Fruit fly (Drosophila melanogaster): Measurements from ENCODE around the gene Sox21a.

Gene Sox21a

DNA sequence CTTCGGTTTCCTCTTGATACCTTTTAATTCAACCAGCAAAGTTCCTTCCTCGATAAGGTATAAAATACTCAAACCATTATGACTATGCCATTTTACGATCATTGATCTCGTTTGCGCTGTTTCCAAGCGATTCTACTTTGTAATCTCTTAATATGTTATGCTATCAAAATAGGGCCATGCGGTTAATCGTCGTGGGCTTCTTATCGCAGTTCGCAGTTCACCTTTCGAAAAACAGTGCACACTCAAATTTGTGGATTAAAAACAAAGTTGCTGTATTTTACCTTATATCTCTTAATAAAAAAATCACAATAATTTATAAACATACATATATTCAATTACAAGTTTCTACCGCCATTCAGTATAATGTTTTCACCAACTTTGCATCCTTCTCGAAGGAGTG, 7.9 kb downstream of the Sox21a start:
- no peak for TF ChIP-seq CG12768 (GFP tag; optimal IDR thresholded peaks at IDR 0.05)
- TF ChIP-seq CG33017 (tag; optimal IDR thresholded peaks at IDR 0.05): no peak
- no peak for TF ChIP-seq bab1 (GFP tag; optimal IDR thresholded peaks at IDR 0.05)
- TF ChIP-seq cic (GFP tag; optimal IDR thresholded peaks at IDR 0.05): no peak
- no peak for TF ChIP-seq Mnt (GFP tag; optimal IDR thresholded peaks at IDR 0.05)
- TF ChIP-seq tj (GFP tag; optimal IDR thresholded peaks at IDR 0.05): no peak
- TF ChIP-seq toe (GFP tag; optimal IDR thresholded peaks at IDR 0.05): no peak
- TF ChIP-seq CG11617 (GFP tag; optimal IDR thresholded peaks at IDR 0.05): no peak
- TF ChIP-seq ovo (GFP tag; optimal IDR thresholded peaks at IDR 0.05): no peak
- no peak for TF ChIP-seq CG5204 (GFP tag; optimal IDR thresholded peaks at IDR 0.05)
- no peak for TF ChIP-seq pad (GFP tag; optimal IDR thresholded peaks at IDR 0.05)

DNA sequence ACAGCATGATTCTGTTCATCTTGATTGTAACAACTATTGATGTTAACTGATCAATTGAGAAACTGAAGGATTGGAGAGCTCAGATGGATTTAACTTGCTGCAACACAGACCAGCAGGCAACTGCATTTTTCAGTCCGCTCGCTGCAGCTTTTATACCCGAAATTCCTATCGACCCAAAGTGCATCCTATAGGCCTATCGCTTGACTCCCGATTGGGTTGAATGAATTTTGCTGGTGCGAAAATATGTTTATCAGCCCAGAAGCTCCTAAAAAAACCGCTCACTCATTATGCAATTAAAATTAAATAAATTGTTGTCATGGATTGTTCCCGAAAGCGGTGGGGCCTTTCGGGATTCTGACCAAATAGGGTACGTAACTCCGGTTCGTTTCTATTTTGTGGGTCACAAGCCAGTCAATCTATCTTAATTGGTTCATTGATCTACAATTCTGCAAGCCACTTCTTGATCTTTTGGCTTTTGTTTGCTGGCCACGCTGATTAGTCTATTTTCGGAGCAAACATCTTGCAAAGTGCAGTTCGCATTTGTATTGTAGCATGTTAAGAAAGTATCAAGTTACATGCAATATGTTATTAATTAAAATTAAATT, 9.9 kb downstream of the Sox21a start, which contains the start of gene Fbp1:
Gene Fbp1 (minus strand): TSS at position 113 of the 605 bp plus-strand sequence.
- TF ChIP-seq pad (GFP tag; optimal IDR thresholded peaks at IDR 0.05) (no peak), CG1620 (GFP tag; optimal IDR thresholded peaks at IDR 0.05) (no peak)

DNA sequence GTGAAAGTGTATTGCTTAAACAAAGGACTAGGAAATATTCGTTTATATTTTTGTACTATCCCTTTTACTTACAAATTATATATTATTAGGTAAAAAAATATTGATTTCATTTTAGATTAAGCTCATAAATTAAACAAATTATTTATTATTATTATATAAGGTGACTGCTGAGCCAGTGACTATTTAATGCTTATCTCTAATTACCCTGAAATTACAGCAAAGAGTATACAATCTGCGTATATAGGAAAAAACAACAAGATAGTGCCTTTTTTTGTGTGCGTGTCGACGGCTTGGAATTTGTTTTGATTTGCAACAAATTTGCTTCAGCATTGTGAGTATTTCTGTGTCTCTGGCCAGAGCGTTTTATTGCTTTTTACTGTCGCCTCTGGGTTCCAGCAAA, 18.4 kb downstream of the Sox21a start:
- TF ChIP-seq Mnt (GFP tag; optimal IDR thresholded peaks at IDR 0.05) (no peak), toe (GFP tag; optimal IDR thresholded peaks at IDR 0.05) (no peak), bab1 (GFP tag; optimal IDR thresholded peaks at IDR 0.05) (no peak), Clk (GFP tag; optimal IDR thresholded peaks at IDR 0.05) (no peak), Crg-1 (GFP tag; optimal IDR thresholded peaks at IDR 0.05) (no peak), ovo (GFP tag; optimal IDR thresholded peaks at IDR 0.05) (no peak), kay (GFP tag; ENCODE audit: borderline replicate concordance) (no peak), CG33017 (tag; optimal IDR thresholded peaks at IDR 0.05) (no peak), CG12768 (GFP tag; optimal IDR thresholded peaks at IDR 0.05) (no peak), CG14711 (tag; optimal IDR thresholded peaks at IDR 0.05) (no peak), Hr96 (GFP tag; optimal IDR thresholded peaks at IDR 0.05) (no peak), CG7045 (GFP tag; optimal IDR thresholded peaks at IDR 0.05) (no peak), cic (GFP tag; optimal IDR thresholded peaks at IDR 0.05) (no peak), CG5204 (GFP tag; optimal IDR thresholded peaks at IDR 0.05) (no peak)

DNA sequence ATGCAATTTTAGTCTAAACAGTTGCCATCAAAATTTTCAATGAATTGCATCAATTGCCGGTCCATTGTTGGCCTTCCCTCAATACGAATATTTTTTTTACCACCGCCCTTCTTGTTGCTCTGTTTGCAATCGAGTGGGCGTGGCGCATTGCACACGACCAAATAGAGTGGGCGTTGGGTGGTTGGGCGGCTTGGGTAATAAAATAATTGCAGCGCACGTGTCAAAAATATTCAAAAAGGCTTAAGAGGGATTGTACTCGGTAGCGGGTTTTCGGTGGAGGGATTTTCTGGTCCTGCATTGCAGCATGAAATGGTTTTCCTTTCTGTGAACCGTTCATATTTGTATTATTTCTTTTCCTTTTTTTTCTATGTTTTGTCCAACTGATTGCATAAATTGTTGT, 18.9 kb downstream of the Sox21a start:
- no peak for TF ChIP-seq Mnt (GFP tag; optimal IDR thresholded peaks at IDR 0.05)
- TF ChIP-seq kay (GFP tag; ENCODE audit: borderline replicate concordance): no peak
- no peak for TF ChIP-seq CG7101 (tag; optimal IDR thresholded peaks at IDR 0.05)
- no peak for TF ChIP-seq CG1620 (GFP tag; optimal IDR thresholded peaks at IDR 0.05)
- no peak for TF ChIP-seq CG7045 (GFP tag; optimal IDR thresholded peaks at IDR 0.05)
- TF ChIP-seq CG14711 (tag; optimal IDR thresholded peaks at IDR 0.05): no peak
- TF ChIP-seq CG33017 (tag; optimal IDR thresholded peaks at IDR 0.05): no peak
- no peak for TF ChIP-seq toe (GFP tag; optimal IDR thresholded peaks at IDR 0.05)
- TF ChIP-seq bab1 (GFP tag; optimal IDR thresholded peaks at IDR 0.05): no peak
- no peak for TF ChIP-seq tj (GFP tag; optimal IDR thresholded peaks at IDR 0.05)
- TF ChIP-seq Clk (GFP tag; optimal IDR thresholded peaks at IDR 0.05): no peak
- TF ChIP-seq pad (GFP tag; optimal IDR thresholded peaks at IDR 0.05): no peak
- no peak for TF ChIP-seq CG12768 (GFP tag; optimal IDR thresholded peaks at IDR 0.05)
- no peak for TF ChIP-seq ovo (GFP tag; optimal IDR thresholded peaks at IDR 0.05)
- no peak for TF ChIP-seq CG11617 (GFP tag; optimal IDR thresholded peaks at IDR 0.05)
- TF ChIP-seq cic (GFP tag; optimal IDR thresholded peaks at IDR 0.05): no peak
- TF ChIP-seq Hr96 (GFP tag; optimal IDR thresholded peaks at IDR 0.05): no peak
- no peak for TF ChIP-seq CG5204 (GFP tag; optimal IDR thresholded peaks at IDR 0.05)
- no peak for TF ChIP-seq cnc (optimal IDR thresholded peaks at IDR 0.05)
- no peak for TF ChIP-seq Crg-1 (GFP tag; optimal IDR thresholded peaks at IDR 0.05)

DNA sequence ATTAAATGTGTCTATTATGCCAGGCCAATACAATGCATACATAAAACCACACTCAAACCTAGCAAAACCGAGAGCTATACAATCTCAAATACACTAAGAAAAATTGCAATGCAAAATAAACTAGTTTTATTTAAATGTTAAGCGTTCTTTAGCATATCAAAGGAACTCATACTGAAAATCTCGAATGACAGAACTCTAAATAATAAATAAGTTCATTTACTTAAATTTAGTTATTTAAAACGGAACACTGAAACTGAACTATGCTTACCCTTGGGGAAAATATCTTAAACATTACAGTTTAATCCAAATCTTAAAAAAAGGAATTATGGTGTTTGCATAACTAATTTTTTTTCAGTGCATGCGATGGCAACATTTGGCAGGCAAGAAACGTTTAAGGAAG, 21.7 kb downstream of the Sox21a start:
- no peak for TF ChIP-seq CG7101 (tag; optimal IDR thresholded peaks at IDR 0.05)
- TF ChIP-seq Crg-1 (GFP tag; optimal IDR thresholded peaks at IDR 0.05): no peak
- TF ChIP-seq CG5204 (GFP tag; optimal IDR thresholded peaks at IDR 0.05): no peak
- TF ChIP-seq CG7045 (GFP tag; optimal IDR thresholded peaks at IDR 0.05): no peak
- no peak for TF ChIP-seq Hr96 (GFP tag; optimal IDR thresholded peaks at IDR 0.05)
- no peak for TF ChIP-seq pad (GFP tag; optimal IDR thresholded peaks at IDR 0.05)
- TF ChIP-seq CG12768 (GFP tag; optimal IDR thresholded peaks at IDR 0.05): no peak
- no peak for TF ChIP-seq Mnt (GFP tag; optimal IDR thresholded peaks at IDR 0.05)
- no peak for TF ChIP-seq Clk (GFP tag; optimal IDR thresholded peaks at IDR 0.05)
- TF ChIP-seq CG14711 (tag; optimal IDR thresholded peaks at IDR 0.05): no peak
- TF ChIP-seq CG1620 (GFP tag; optimal IDR thresholded peaks at IDR 0.05): no peak
- no peak for TF ChIP-seq toe (GFP tag; optimal IDR thresholded peaks at IDR 0.05)
- TF ChIP-seq tj (GFP tag; optimal IDR thresholded peaks at IDR 0.05): no peak
- TF ChIP-seq cic (GFP tag; optimal IDR thresholded peaks at IDR 0.05): no peak

DNA sequence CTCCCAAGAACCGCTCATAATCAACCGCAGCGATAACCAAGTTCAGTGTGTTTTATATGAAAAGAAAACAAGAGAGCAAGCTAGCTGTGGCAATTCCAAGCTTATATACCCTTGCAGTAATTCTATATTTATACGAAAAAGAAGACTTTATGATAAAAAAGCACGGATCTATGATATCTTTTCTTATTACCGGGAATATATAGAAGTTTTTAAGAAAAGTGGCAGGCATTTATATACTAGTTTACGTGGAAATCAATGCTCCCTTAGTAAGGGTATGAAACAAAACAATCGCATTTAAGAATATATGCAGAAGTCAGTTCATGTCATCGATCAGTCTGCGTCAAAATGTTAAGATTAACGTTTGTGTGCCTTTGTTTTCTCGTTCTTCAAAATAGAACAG, 24.6 kb downstream of the Sox21a start, which contains the start of gene CG8100:
Gene CG8100 (plus strand): TSS at position 333 of the 400 bp plus-strand sequence.
- TF ChIP-seq CG33017 (tag; optimal IDR thresholded peaks at IDR 0.05) (no peak), CG7045 (GFP tag; optimal IDR thresholded peaks at IDR 0.05) (no peak), bab1 (GFP tag; optimal IDR thresholded peaks at IDR 0.05) (no peak), CG12768 (GFP tag; optimal IDR thresholded peaks at IDR 0.05) (no peak), toe (GFP tag; optimal IDR thresholded peaks at IDR 0.05) (no peak), CG1620 (GFP tag; optimal IDR thresholded peaks at IDR 0.05) (no peak), CG7101 (tag; optimal IDR thresholded peaks at IDR 0.05) (no peak), Crg-1 (GFP tag; optimal IDR thresholded peaks at IDR 0.05) (no peak), Mnt (GFP tag; optimal IDR thresholded peaks at IDR 0.05) (no peak), cnc (optimal IDR thresholded peaks at IDR 0.05) (no peak)
